Worm (Caenorhabditis elegans): ENCODE results near the gene srx-32.

The srx-32 gene

DNA sequence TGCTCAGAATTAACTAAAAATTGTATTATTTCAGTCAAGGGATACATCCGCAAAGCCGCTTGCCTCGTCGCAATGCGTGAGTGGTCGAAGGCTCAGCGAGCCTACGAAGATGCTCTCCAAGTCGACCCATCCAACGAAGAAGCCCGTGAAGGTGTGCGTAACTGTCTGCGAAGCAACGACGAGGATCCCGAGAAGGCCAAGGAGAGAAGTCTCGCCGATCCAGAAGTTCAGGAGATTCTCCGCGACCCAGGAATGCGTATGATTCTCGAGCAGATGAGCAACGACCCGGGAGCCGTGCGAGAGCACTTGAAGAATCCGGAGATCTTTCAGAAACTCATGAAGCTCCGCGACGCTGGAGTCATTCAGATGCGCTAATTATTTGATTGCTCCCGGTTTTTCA, 46.2 kb downstream of the srx-32 start:
- no peak for TF ChIP-seq zag-1 (tag; optimal IDR thresholded peaks at IDR 0.05)
- no peak for TF ChIP-seq dsc-1 (tag; optimal IDR thresholded peaks at IDR 0.05)
- no peak for TF ChIP-seq elt-2 (tag; optimal IDR thresholded peaks at IDR 0.05)
- no peak for TF ChIP-seq mdl-1 (tag; optimal IDR thresholded peaks at IDR 0.05)
- no peak for TF ChIP-seq nhr-237 (tag; optimal IDR thresholded peaks at IDR 0.05)
- no peak for TF ChIP-seq ceh-90 (tag; optimal IDR thresholded peaks at IDR 0.05)
- TF ChIP-seq xbp-1 (tag; optimal IDR thresholded peaks at IDR 0.05), result no peak
- TF ChIP-seq lin-35 (GFP tag; optimal IDR thresholded peaks at IDR 0.05), result no peak
- TF ChIP-seq lin-13 (GFP tag; optimal IDR thresholded peaks at IDR 0.05), result no peak
- TF ChIP-seq elt-3 (tag; optimal IDR thresholded peaks at IDR 0.05), result no peak
- TF ChIP-seq lin-14 (GFP tag; optimal IDR thresholded peaks at IDR 0.05), result no peak
- TF ChIP-seq pag-3 (tag; optimal IDR thresholded peaks at IDR 0.05; ENCODE audit: borderline replicate concordance, insufficient read depth), result no peak
- TF ChIP-seq irx-1 (tag; optimal IDR thresholded peaks at IDR 0.05), result no peak

DNA sequence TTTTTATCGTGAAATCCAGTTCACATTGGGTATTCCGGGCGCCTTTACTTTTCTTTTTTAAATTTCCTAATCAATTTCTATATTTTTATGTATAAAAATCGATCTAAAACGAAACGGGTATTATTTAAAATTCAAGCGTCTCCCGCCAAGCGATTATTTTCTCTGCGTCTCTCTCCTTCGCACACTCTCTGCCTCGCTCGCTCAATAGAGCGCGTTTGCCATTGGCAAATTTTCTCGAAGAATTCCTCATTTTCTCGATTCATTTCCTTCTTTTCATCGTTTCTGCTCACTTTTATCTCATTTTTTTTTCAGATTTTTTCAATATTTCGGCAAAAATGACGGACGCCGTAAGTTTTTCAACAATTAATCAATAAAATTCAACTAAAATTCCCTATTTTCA, 47.3 kb downstream of the srx-32 start, which contains the start of gene sti-1:
Gene sti-1, plus strand, starts transcription at position 263 of the 400 bp plus-strand sequence.
- TF ChIP-seq aly-2 (tag; optimal IDR thresholded peaks at IDR 0.05) (peak; percentile 51), sox-4 (tag; optimal IDR thresholded peaks at IDR 0.05) (peak; percentile 71), nhr-90 (tag; optimal IDR thresholded peaks at IDR 0.05; ENCODE audit: poor library complexity) (peak; percentile 89), zip-4 (GFP tag; optimal IDR thresholded peaks at IDR 0.05) (peak; percentile 56), zag-1 (tag; optimal IDR thresholded peaks at IDR 0.05) (no peak), skn-1 (tag; optimal IDR thresholded peaks at IDR 0.05) (peak; percentile 74), rnt-1 (tag; optimal IDR thresholded peaks at IDR 0.05) (peak; percentile 91), pag-3 (tag; optimal IDR thresholded peaks at IDR 0.05; ENCODE audit: borderline replicate concordance, insufficient read depth) (no peak), alr-1 (tag; optimal IDR thresholded peaks at IDR 0.05; ENCODE audit: borderline replicate concordance) (no peak), sup-37 (GFP tag; optimal IDR thresholded peaks at IDR 0.05) (peak; percentile 72), Y116A8C.19 (tag; optimal IDR thresholded peaks at IDR 0.05; ENCODE audit: borderline replicate concordance) (no peak), grh-1 (GFP tag; IDR thresholded peaks at IDR 0.05) (peak; percentile 77), nhr-71 (tag; optimal IDR thresholded peaks at IDR 0.05) (peak; percentile 95), lin-35 (GFP tag; optimal IDR thresholded peaks at IDR 0.05) (peak; percentile 97 to 99), sptf-1 (tag; optimal IDR thresholded peaks at IDR 0.05) (no peak), mep-1 (tag; optimal IDR thresholded peaks at IDR 0.05) (peak; percentile 95), hlh-4 (tag; optimal IDR thresholded peaks at IDR 0.05) (no peak), fkh-8 (tag; optimal IDR thresholded peaks at IDR 0.05) (peak; percentile 83), nhr-12 (tag; optimal IDR thresholded peaks at IDR 0.05) (no peak), ceh-90 (tag; optimal IDR thresholded peaks at IDR 0.05) (no peak), dsc-1 (tag; optimal IDR thresholded peaks at IDR 0.05) (peak; percentile 92), ets-5 (GFP tag; IDR thresholded peaks at IDR 0.05) (no peak), ceh-63 (GFP tag; optimal IDR thresholded peaks at IDR 0.05) (no peak), tbx-2 (tag; optimal IDR thresholded peaks at IDR 0.05) (peak; percentile 91), lsy-2 (tag; optimal IDR thresholded peaks at IDR 0.05) (peak; percentile 89 to 91), egl-13 (tag; optimal IDR thresholded peaks at IDR 0.05) (peak; percentile 89), nhr-85 (tag) (peak; percentile 93), hlh-17 (GFP tag; optimal IDR thresholded peaks at IDR 0.05; ENCODE audit: borderline replicate concordance) (no peak), blmp-1 (tag; optimal IDR thresholded peaks at IDR 0.05) (peak; percentile 74), irx-1 (tag; optimal IDR thresholded peaks at IDR 0.05) (peak; percentile 81), nhr-47 (tag; optimal IDR thresholded peaks at IDR 0.05) (peak; percentile 93), vab-15 (tag; optimal IDR thresholded peaks at IDR 0.05) (peak; percentile 24), lin-14 (GFP tag; optimal IDR thresholded peaks at IDR 0.05) (peak; percentile 98), nhr-11 (tag; optimal IDR thresholded peaks at IDR 0.05) (peak; percentile 81), egl-27 (tag; optimal IDR thresholded peaks at IDR 0.05) (no peak), nhr-19 (GFP tag; conservative IDR thresholded peaks at IDR 0.05) (peak; percentile 92), ceh-88 (GFP tag; IDR thresholded peaks at IDR 0.05) (peak; percentile 53; the same call in 1 of the 2 replicates), efl-3 (GFP tag; optimal IDR thresholded peaks at IDR 0.05) (no peak), ama-1 (optimal IDR thresholded peaks at IDR 0.05) (peak; percentile 56), unc-62 (GFP tag; optimal IDR thresholded peaks at IDR 0.05) (no peak), fos-1 (tag; optimal IDR thresholded peaks at IDR 0.05) (peak; percentile 76), unc-30 (tag; optimal IDR thresholded peaks at IDR 0.05) (no peak), efl-1 (optimal IDR thresholded peaks at IDR 0.05) (peak; percentile 99 to 100), efl-1 (GFP tag; optimal IDR thresholded peaks at IDR 0.05 in 1 of 2) (peak; percentile 99 to 100), nhr-237 (tag; optimal IDR thresholded peaks at IDR 0.05) (peak; percentile 83)

All from whole organism, L1 larva.